Fruit fly (Drosophila melanogaster): Measurements from ENCODE around the gene CG31272.

DNA sequence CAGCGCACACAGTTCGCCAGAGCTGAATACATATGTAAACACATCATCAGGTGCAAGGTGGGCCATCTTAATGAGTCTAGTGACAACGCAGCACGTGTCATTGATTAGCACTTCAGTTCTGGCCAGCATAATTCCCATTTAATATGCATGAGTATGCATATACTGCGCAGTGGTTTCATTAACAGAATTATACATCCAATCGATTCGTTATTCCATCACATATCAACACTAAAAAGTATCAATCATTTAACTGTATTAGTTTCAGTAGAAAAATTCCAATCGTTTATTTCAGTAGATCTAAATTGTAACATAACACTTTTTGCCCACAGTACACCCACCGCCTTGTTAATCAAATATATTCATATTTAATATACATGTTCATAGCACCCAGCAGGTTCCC, 44.7 kb downstream of the CG31272 start, which contains the start of gene CG4073:
- TF ChIP-seq ovo (GFP tag; optimal IDR thresholded peaks at IDR 0.05) = no peak
- no peak for TF ChIP-seq cic (GFP tag; optimal IDR thresholded peaks at IDR 0.05)
- TF ChIP-seq kay (GFP tag; ENCODE audit: borderline replicate concordance) = no peak
- no peak for TF ChIP-seq CG7045 (GFP tag; optimal IDR thresholded peaks at IDR 0.05)
- no peak for TF ChIP-seq CG12768 (GFP tag; optimal IDR thresholded peaks at IDR 0.05)
- TF ChIP-seq Crg-1 (GFP tag; optimal IDR thresholded peaks at IDR 0.05) = no peak
- TF ChIP-seq CG14711 (tag; optimal IDR thresholded peaks at IDR 0.05) = no peak
- TF ChIP-seq CG5204 (GFP tag; optimal IDR thresholded peaks at IDR 0.05) = no peak
- TF ChIP-seq toe (GFP tag; optimal IDR thresholded peaks at IDR 0.05) = no peak
